Fruit fly (Drosophila melanogaster) whole organism, larva: ENCODE results near the gene CG7488.

Experiments
- noc ChIP-seq: fragments of 200-800 bp; sonication (Bioruptor generic); optimal IDR thresholded peaks from 3 replicates; lab custom pipeline; 2019; ENCODE audit warnings: missing biosample characterization, mild to moderate bottlenecking, missing genetic modification characterization, moderate library complexity

The CG7488 gene

DNA sequence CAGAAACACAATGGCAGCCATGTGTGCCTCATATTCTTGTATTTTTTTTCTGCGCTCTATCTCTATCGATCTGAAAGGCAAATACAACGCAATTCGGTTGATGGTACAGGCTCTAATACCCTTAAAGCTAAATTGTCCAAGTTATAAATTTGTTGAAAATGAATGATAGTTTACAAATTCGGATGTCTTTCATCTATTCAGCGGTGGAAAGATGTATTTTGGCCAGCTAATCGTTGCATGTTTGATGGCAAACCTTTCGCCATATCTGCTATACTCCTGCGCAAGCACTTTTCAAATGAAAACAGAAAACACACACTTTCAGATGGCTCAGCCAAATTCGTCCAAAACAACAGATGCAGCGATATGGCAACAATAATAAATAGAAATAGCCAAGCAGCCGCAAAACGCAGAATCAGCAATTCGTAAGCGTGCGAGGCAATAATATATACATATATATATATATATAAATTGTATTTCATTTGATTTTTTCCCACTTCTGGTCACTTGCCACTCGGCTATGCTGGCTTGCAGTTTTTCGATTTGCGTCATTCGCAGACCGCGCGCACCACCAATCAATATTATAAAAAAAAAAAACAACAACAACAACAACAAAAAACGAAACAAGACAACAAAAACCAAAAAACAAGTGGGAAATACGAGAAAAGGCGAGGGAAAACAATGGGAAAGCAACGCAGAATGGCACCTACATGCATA is 18.9 kb downstream of the CG7488 start:
- TF ChIP-seq noc (tag; lab: Kevin White, UChicago): peak; percentile 31

DNA sequence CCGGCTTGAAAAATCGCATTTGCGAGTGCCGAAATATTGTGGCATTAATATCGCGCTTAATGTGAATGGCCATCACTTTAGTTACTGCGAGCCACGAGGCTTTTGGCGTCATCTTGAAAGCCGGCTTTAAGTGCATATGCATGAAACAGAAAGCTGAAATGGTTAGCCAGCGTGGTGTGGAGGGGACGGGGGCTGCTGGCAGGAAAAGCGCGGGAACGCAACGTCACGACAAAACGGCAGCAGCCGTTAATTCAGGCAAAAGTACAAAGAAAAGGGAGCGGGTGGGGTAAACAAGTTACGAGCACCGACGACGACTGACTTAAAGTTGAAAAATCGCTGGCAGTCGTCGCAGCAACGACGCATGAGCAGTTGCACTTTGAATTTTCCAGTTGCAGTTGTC is 20.0 kb downstream of the CG7488 start:
- TF ChIP-seq noc (tag; lab: Kevin White, UChicago): no peak

- peak; percentile 21 for TF ChIP-seq noc (tag; lab: Kevin White, UChicago)
Observed at dm6 chr3R:13015811-13016766, 20.7 kb downstream of the CG7488 start.

DNA sequence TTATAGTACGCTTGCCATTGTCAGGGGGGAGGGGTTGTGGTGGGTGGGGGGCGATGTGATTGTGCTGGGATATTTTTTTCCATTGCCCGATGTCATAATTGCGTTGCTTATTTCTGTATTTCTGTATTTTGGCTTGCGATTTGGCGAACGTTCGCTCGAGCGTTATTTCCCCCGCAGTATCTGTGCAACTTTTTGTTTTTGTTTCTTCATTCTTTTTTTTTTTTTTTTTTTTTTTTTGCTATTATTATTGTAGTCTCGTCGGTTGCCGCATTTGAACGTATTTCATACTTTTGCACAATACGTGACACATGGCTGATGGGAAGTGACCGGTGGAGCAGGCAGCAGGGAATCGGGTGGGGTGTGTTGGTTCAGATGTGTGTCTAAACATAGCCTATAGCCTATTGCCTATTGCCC is 22.2 kb downstream of the CG7488 start:
- TF ChIP-seq noc (tag; lab: Kevin White, UChicago): no peak

DNA sequence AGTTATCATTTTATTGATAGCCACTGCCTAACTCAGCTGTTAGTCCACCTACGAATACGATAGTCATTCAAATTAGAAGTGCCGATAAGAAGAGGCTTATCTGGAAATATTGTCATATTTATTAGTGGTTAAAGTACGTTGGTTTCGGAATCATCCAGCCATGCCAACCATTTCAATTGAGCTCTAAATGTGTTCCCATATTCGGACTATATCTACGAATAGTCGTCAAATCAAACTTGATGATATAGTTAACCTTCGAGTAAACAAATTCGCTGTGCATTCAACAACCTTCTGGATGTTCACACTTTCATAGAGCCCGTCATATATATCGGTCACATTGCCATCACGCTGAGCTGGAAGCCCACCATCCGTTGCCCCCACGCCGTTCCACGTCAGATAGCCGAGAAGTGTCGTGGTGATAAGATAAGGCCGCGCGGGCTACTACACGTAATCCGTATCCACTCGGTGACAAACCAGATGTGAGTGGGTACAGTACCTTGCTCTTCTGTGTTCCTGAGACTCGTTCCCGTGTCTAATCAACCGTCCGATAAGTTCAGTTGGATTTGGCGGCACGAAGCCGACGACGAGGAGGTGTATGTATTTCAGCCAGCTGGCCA is 23.0 kb downstream of the CG7488 start:
- peak; percentile 45 for TF ChIP-seq noc (tag; lab: Kevin White, UChicago)

DNA sequence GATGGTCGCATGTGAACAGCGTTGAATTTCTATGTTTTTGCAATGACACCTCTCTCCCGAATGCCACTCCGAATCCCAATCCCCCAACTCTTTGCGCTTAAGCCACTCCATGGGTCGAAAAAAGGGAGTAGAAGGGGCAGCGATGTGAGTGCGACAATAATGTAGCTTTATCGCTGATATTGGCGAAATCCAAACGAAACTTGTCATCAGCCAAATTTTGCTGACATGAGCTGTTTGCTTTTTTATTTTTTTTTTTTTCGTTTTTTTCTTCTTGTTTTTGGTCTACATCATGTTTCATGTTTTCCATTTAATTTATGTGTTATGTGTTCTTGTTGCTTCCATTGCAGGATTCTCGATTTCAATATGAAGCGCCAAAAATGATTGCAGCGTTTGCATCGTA is 23.6 kb downstream of the CG7488 start:
- TF ChIP-seq noc (tag; lab: Kevin White, UChicago): no peak

dm6 chr3R:13030257-13031173 is 35.1 kb downstream of the CG7488 start, which contains the start of the genes CG46281 and CG46280:
CG46281 (minus strand) TSS chr3R:13030307.
CG46280 (minus strand) TSS chr3R:13030659.
- no peak for TF ChIP-seq noc (tag; lab: Kevin White, UChicago)

DNA sequence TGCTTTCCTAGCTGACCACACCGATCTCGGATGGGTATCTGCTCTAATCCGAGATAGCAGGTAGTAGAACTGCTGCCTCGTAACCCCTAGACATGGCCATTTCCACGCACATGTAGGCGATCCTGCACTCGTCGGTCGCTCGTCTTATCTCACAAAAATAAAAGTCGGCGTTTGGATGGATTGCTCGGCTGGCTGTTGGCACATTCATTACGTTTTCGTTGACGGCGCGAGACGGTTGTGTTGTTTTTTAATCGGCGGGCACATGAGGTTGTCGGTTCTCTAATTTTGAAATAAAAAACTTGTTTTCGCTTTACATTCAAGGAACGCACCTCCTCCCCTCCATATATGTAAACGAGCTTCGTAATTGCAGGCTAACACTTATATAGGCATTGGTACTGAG is 36.9 kb downstream of the CG7488 start, which contains the start of gene ry:
TSS of gene ry (plus strand) at position 206 of the 400 bp plus-strand sequence.
- no peak for TF ChIP-seq noc (tag; lab: Kevin White, UChicago)

dm6 chr3R:13032975-13033445 is 37.6 kb downstream of the CG7488 start:
- TF ChIP-seq noc (tag; lab: Kevin White, UChicago): peak; percentile 64

DNA sequence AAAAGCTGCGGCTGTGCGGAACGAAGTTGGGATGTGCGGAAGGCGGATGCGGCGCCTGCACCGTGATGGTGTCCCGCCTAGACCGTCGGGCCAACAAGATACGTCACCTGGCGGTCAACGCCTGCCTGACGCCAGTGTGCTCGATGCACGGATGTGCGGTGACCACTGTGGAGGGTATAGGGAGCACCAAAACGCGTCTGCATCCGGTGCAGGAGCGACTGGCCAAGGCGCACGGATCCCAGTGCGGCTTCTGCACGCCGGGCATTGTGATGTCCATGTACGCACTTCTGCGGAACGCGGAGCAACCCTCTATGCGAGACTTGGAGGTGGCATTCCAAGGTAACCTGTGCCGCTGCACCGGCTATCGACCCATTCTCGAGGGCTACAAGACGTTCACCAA is 38.2 kb downstream of the CG7488 start:
- no peak for TF ChIP-seq noc (tag; lab: Kevin White, UChicago)

DNA sequence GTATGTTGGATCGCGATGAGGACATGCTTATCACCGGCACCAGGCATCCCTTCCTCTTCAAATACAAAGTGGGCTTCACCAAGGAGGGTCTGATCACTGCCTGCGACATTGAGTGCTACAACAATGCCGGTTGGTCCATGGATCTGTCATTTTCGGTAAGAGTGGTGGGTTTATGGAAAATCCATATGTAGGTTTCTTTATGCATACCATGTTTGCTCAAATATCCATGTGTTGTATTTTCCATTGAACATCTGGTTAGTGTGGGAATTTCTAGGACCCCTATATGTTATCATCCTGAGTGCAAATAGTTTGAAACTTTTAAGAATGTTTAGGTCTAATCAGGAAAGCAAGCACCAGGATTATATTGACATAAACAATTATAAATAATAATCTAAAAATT is 40.6 kb downstream of the CG7488 start:
- no peak for TF ChIP-seq noc (tag; lab: Kevin White, UChicago)

DNA sequence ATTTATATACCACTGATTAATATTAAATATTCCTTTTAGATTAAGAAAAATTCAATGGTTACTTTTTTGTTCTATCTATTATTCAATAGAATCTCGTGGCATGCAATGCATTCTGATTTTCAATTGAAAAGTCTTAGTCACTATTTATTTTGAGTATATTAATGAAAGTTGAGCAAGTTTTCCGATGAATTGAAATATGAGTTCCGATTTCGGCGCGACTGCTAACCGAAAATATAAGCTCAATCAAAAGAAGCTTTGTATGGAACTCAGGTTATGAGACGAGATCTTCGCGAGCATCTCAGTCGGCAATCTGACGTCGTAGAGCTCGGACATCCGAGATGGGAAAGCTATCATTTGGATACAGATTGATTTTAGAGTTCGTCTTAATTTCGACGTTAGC is 42.7 kb downstream of the CG7488 start, which contains the start of gene CG11668:
TSS of gene CG11668 (plus strand) at position 301 of the 400 bp plus-strand sequence.
- TF ChIP-seq noc (tag; lab: Kevin White, UChicago): no peak

dm6 chr3R:13039037-13039583 is 43.7 kb downstream of the CG7488 start:
- TF ChIP-seq noc (tag; lab: Kevin White, UChicago): no peak

DNA sequence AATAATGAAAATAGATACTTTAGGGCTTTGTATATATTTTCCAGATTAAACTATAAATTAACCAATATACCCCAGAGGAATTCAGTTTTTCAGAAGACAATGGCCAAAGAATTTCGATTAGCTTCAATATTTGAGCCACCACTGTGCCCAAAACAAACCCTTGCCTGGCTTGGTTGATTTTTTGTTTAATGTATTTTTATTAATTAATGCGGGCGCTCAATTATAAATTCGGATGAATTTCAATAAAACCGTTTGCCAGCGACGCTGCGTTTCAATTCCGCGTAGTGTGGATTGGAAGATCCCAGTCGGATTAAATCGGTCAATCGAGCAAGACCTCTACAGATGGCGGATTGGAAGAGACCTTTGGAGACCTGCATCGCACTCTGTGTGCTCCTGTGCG is 46.3 kb downstream of the CG7488 start, which contains the start of gene CG11670:
TSS of gene CG11670 (plus strand) at position 301 of the 400 bp plus-strand sequence.
- no peak for TF ChIP-seq noc (tag; lab: Kevin White, UChicago)
